Fruit fly (Drosophila melanogaster): ENCODE measurements around the gene CG8188.

Gene CG8188

DNA sequence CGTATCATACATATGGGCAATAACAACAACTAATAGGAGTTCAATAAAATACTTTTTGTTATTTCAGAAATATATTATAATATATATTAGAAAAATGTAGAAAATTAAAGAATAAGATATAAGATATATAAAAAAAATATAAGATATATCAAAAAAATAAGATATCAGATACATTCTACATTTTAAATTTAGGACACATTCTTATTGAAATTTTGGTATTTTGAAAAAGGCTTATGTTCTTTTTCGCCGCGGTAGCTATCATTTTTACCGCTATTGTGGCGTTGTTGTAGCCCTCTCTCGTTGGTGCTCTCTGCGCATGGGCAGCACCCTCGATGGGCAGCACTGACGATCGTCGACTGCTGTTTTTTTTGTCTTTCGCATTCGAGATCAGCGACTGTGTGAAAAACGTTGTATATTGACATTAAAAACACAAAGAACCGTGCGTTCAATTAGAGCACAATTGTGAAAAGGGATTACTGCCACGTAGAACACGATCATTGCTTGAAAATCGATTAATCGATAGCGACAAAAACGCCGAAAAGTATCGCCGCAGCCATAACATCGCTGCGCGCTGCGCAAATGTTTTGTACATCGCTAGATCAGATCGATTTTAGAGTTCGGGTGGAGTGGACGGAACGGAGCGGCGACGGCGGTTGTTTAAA is 35.1 kb upstream of the CG8188 start (continued):
- TF ChIP-seq CG13775 (GFP tag; optimal IDR thresholded peaks at IDR 0.05) (peak; percentile 36), Ada2b (GFP tag; IDR thresholded peaks at IDR 0.05) (peak; percentile 35; the same call in 1 of the 2 replicates), Opbp (GFP tag; IDR thresholded peaks at IDR 0.05; ENCODE audit: partially characterized antibody) (peak; percentile 94), insv (GFP tag; optimal IDR thresholded peaks at IDR 0.05) (no peak), CG34224 (GFP tag; IDR thresholded peaks at IDR 0.05; ENCODE audit: partially characterized antibody) (peak; percentile 87), PHDP (tag; optimal IDR thresholded peaks at IDR 0.05) (peak; percentile 67), YL-1 (GFP tag; optimal IDR thresholded peaks at IDR 0.05) (no peak), en (GFP tag; optimal IDR thresholded peaks at IDR 0.05) (no peak), Gsc (GFP tag; IDR thresholded peaks at IDR 0.05) (no peak), tup (GFP tag; optimal IDR thresholded peaks at IDR 0.05) (no peak), pita (GFP tag; optimal IDR thresholded peaks at IDR 0.05) (no peak), CG9797 (GFP tag; optimal IDR thresholded peaks at IDR 0.05) (peak; percentile 39), kni (GFP tag; optimal IDR thresholded peaks at IDR 0.05) (no peak), CG14050 (GFP tag; IDR thresholded peaks at IDR 0.05) (peak; percentile 47; the same call in 2 of the 3 replicates), C15 (GFP tag; IDR thresholded peaks at IDR 0.05) (no peak), HmgZ (tag; optimal IDR thresholded peaks at IDR 0.05) (peak; percentile 25), CG31365 (tag; optimal IDR thresholded peaks at IDR 0.05) (no peak), CG2116 (GFP tag; optimal IDR thresholded peaks at IDR 0.05) (peak; percentile 89), CG13123 (GFP tag; optimal IDR thresholded peaks at IDR 0.05) (no peak), CG17568 (GFP tag; optimal IDR thresholded peaks at IDR 0.05) (no peak), Dad (GFP tag; optimal IDR thresholded peaks at IDR 0.05) (peak; percentile 46), pan (optimal IDR thresholded peaks at IDR 0.05) (no peak), pan (GFP tag; optimal IDR thresholded peaks at IDR 0.05 in 1 of 2, IDR thresholded peaks at IDR 0.05 in 1 of 2) (peak in 1 of 2 experiments; percentile 61), Lpt (GFP tag; optimal IDR thresholded peaks at IDR 0.05) (no peak), ems (GFP tag; optimal IDR thresholded peaks at IDR 0.05) (no peak), gro (GFP tag; optimal IDR thresholded peaks at IDR 0.05) (peak; percentile 34), sens-2 (GFP tag; IDR thresholded peaks at IDR 0.05) (0 out of 2 replicates have a peak, but pooled peaks have one; percentile 22), CG12219 (GFP tag; optimal IDR thresholded peaks at IDR 0.05) (peak; percentile 10), lab (GFP tag; optimal IDR thresholded peaks at IDR 0.05) (peak; percentile 72), ERR (GFP tag; optimal IDR thresholded peaks at IDR 0.05) (peak; percentile 39), p53 (GFP tag; optimal IDR thresholded peaks at IDR 0.05) (peak; percentile 6), Ets65A (GFP tag) (no peak), dysf (GFP tag; IDR thresholded peaks at IDR 0.05) (peak; percentile 58; the same call in 2 of the 3 replicates), tx (GFP tag; optimal IDR thresholded peaks at IDR 0.05) (peak; percentile 27), CG8944 (GFP tag; optimal IDR thresholded peaks at IDR 0.05) (no peak), Ptx1 (GFP tag; IDR thresholded peaks at IDR 0.05) (peak; percentile 50), sc (optimal IDR thresholded peaks at IDR 0.05) (no peak), sc (GFP tag; optimal IDR thresholded peaks at IDR 0.05) (no peak), CG5953 (GFP tag; IDR thresholded peaks at IDR 0.05) (no peak), CG6854 (GFP tag; optimal IDR thresholded peaks at IDR 0.05) (peak; percentile 6), sim (GFP tag; IDR thresholded peaks at IDR 0.05) (no peak; the same call in 1 of the 2 replicates), GATAe (GFP tag; conservative IDR thresholded peaks at IDR 0.05) (no peak), Spps (tag; optimal IDR thresholded peaks at IDR 0.05) (no peak), mam (GFP tag; optimal IDR thresholded peaks at IDR 0.05) (peak; percentile 28), trem (tag; optimal IDR thresholded peaks at IDR 0.05) (peak; percentile 52), Ets97D (GFP tag; optimal IDR thresholded peaks at IDR 0.05) (peak; percentile 35), CG13287 (GFP tag; IDR thresholded peaks at IDR 0.05; ENCODE audit: partially characterized antibody) (peak; percentile 92), prd (optimal IDR thresholded peaks at IDR 0.05) (no peak), prd (GFP tag; IDR thresholded peaks at IDR 0.05) (peak; percentile 49; the same call in 2 of the 3 replicates), CrebB (tag; optimal IDR thresholded peaks at IDR 0.05) (no peak), pho (GFP tag; optimal IDR thresholded peaks at IDR 0.05) (no peak)
